Worm (Caenorhabditis elegans): ENCODE measurements around the gene nhr-9.

- TF ChIP-seq hmg-11 (tag; optimal IDR thresholded peaks at IDR 0.05) = no peak
- no peak for TF ChIP-seq elt-3 (tag; optimal IDR thresholded peaks at IDR 0.05)
- TF ChIP-seq nhr-28 (tag; optimal IDR thresholded peaks at IDR 0.05) = no peak
- TF ChIP-seq aly-2 (tag; optimal IDR thresholded peaks at IDR 0.05) = no peak
- no peak for TF ChIP-seq lin-15B (tag; optimal IDR thresholded peaks at IDR 0.05)
- TF ChIP-seq ceh-82 (tag; optimal IDR thresholded peaks at IDR 0.05) = no peak
- TF ChIP-seq nhr-237 (tag; optimal IDR thresholded peaks at IDR 0.05) = no peak
- no peak for TF ChIP-seq unc-62 (GFP tag; optimal IDR thresholded peaks at IDR 0.05)
- no peak for TF ChIP-seq nhr-12 (tag; optimal IDR thresholded peaks at IDR 0.05)
- peak; percentile 55 for TF ChIP-seq pqm-1 (tag; optimal IDR thresholded peaks at IDR 0.05)
- TF ChIP-seq mml-1 (tag; optimal IDR thresholded peaks at IDR 0.05) = no peak
- no peak for TF ChIP-seq unc-39 (tag; optimal IDR thresholded peaks at IDR 0.05)
Measured at ce11 chrIII:7106854-7107253, 11.6 kb downstream of the nhr-9 start.

Measured in whole organism, L3 larva.